Worm (Caenorhabditis elegans) whole organism, L3 larva: ENCODE data around the gene T07G12.4.

Experiments used
- R02D3.7 ChIP-seq: fragments of 150-350 bp; optimal IDR thresholded peaks from 2 replicates; lab custom pipeline; 2014; ENCODE audit warnings: missing biosample characterization, missing genetic modification characterization
- ZK546.5 ChIP-seq: sonication (generic microtip); optimal IDR thresholded peaks from 2 replicates; lab custom pipeline; 2017; ENCODE audit warnings: missing biosample characterization, missing genetic modification characterization
- aly-2 ChIP-seq: fragments of 150-350 bp; optimal IDR thresholded peaks from 2 replicates; lab custom pipeline; 2014; ENCODE audit warnings: missing biosample characterization, missing genetic modification characterization
- ama-1 ChIP-seq: fragments of 150-350 bp; optimal IDR thresholded peaks from 2 replicates; lab custom pipeline; 2018
- ceh-16 ChIP-seq: sonication (generic microtip); optimal IDR thresholded peaks from 2 replicates; lab custom pipeline; 2017; ENCODE audit warnings: missing biosample characterization, missing genetic modification characterization
- ceh-28 ChIP-seq: fragments of 150-350 bp; optimal IDR thresholded peaks from 2 replicates; lab custom pipeline; 2014; ENCODE audit warnings: missing biosample characterization, missing genetic modification reagents, missing genetic modification characterization
- ceh-82 ChIP-seq: fragments of 150-350 bp; optimal IDR thresholded peaks from 2 replicates; lab custom pipeline; 2014; ENCODE audit warnings: missing biosample characterization, missing genetic modification characterization
- ceh-9 ChIP-seq: sonication (generic microtip); optimal IDR thresholded peaks from 2 replicates; lab custom pipeline; 2018; ENCODE audit warnings: missing biosample characterization, missing genetic modification characterization
- daf-12 ChIP-seq: fragments of 150-350 bp; optimal IDR thresholded peaks from 2 replicates; lab custom pipeline; 2014; ENCODE audit warnings: missing biosample characterization, missing genetic modification reagents, missing genetic modification characterization
- egl-27 ChIP-seq: sonication (generic microtip); optimal IDR thresholded peaks from 4 replicates; lab custom pipeline; 2017; ENCODE audit warnings: missing biosample characterization, missing genetic modification reagents, missing genetic modification characterization
- egl-5 ChIP-seq: fragments of 150-350 bp; optimal IDR thresholded peaks from 2 replicates; lab custom pipeline; 2017; ENCODE audit warnings: missing biosample characterization, missing genetic modification reagents, missing genetic modification characterization, inconsistent platforms
- elt-1 ChIP-seq: fragments of 150-350 bp; optimal IDR thresholded peaks from 2 replicates; lab custom pipeline; 2014; ENCODE audit warnings: missing biosample characterization, missing genetic modification characterization
- elt-2 ChIP-seq: sonication (generic microtip); optimal IDR thresholded peaks from 2 replicates; lab custom pipeline; 2016; ENCODE audit warnings: missing genetic modification reagents, mild to moderate bottlenecking, missing genetic modification characterization, missing compliant biosample characterization
- elt-3 ChIP-seq, 3 experiments: fragments of 150-350 bp in 1 of 3; sonication (generic microtip) in 2 of 3; optimal IDR thresholded peaks; 2 replicates in 2 of 3; 4 replicates in 1 of 3; lab custom pipeline; 2014 to 2017; ENCODE audit warnings: missing biosample characterization in 3 of 3, missing genetic modification characterization in 3 of 3
- eor-1 ChIP-seq, 2 experiments: fragments of 150-350 bp; optimal IDR thresholded peaks; 2 replicates each; lab custom pipeline; 2014 to 2018; ENCODE audit warnings: missing biosample characterization in 2 of 2, missing genetic modification characterization in 2 of 2
- fkh-10 ChIP-seq: sonication (generic microtip); optimal IDR thresholded peaks from 2 replicates; lab custom pipeline; 2017; ENCODE audit warnings: missing biosample characterization, missing genetic modification reagents, missing genetic modification characterization
- fkh-2 ChIP-seq: fragments of 150-350 bp; optimal IDR thresholded peaks from 2 replicates; lab custom pipeline; 2014; ENCODE audit warnings: missing biosample characterization, missing genetic modification reagents, missing genetic modification characterization
- fos-1 ChIP-seq: fragments of 150-350 bp; optimal IDR thresholded peaks from 2 replicates; lab custom pipeline; 2014; ENCODE audit warnings: missing biosample characterization, missing genetic modification characterization
- hmg-11 ChIP-seq: sonication (generic microtip); optimal IDR thresholded peaks from 2 replicates; lab custom pipeline; 2016; ENCODE audit warnings: missing genetic modification characterization, missing compliant biosample characterization
- jun-1 ChIP-seq: fragments of 150-350 bp; optimal IDR thresholded peaks from 2 replicates; lab custom pipeline; 2014; ENCODE audit warnings: missing biosample characterization, missing genetic modification reagents, missing genetic modification characterization
- lin-15B ChIP-seq: fragments of 150-350 bp; optimal IDR thresholded peaks from 2 replicates; lab custom pipeline; 2014; ENCODE audit warnings: missing biosample characterization, missing genetic modification characterization
- lin-39 ChIP-seq: fragments of 150-350 bp; optimal IDR thresholded peaks from 2 replicates; lab custom pipeline; 2018; ENCODE audit warnings: missing biosample characterization, missing genetic modification reagents, missing genetic modification characterization
- lsy-12 ChIP-seq: sonication (generic microtip); optimal IDR thresholded peaks from 2 replicates; lab custom pipeline; 2016; ENCODE audit warnings: mild to moderate bottlenecking, missing genetic modification characterization, missing compliant biosample characterization
- mdl-1 ChIP-seq: fragments of 150-350 bp; optimal IDR thresholded peaks from 2 replicates; lab custom pipeline; 2014; ENCODE audit warnings: missing biosample characterization, missing genetic modification characterization
- mml-1 ChIP-seq: fragments of 150-350 bp; sonication (generic microtip); optimal IDR thresholded peaks from 3 replicates; lab custom pipeline; 2014; ENCODE audit warnings: missing biosample characterization, missing genetic modification characterization
- nfya-1 ChIP-seq: sonication (generic microtip); optimal IDR thresholded peaks from 2 replicates; lab custom pipeline; 2017; ENCODE audit warnings: missing genetic modification characterization, mild to moderate bottlenecking, missing compliant biosample characterization, antibody characterized with exemption, moderate library complexity; ENCODE audit not compliant: insufficient read depth
- nhr-11 ChIP-seq: fragments of 150-350 bp; optimal IDR thresholded peaks from 2 replicates; lab custom pipeline; 2014; ENCODE audit warnings: missing biosample characterization, missing genetic modification characterization
- nhr-12 ChIP-seq: fragments of 150-350 bp; optimal IDR thresholded peaks from 2 replicates; lab custom pipeline; 2014; ENCODE audit warnings: missing biosample characterization, missing genetic modification characterization
- nhr-23 ChIP-seq: fragments of 150-350 bp; optimal IDR thresholded peaks from 2 replicates; lab custom pipeline; 2014; ENCODE audit warnings: missing biosample characterization, missing genetic modification reagents, missing genetic modification characterization
- nhr-237 ChIP-seq: fragments of 150-350 bp; optimal IDR thresholded peaks from 2 replicates; lab custom pipeline; 2014; ENCODE audit warnings: missing biosample characterization, missing genetic modification characterization
- nhr-25 ChIP-seq: sonication (generic microtip); optimal IDR thresholded peaks from 2 replicates; lab custom pipeline; 2017; ENCODE audit warnings: missing biosample characterization, missing genetic modification characterization
- nhr-28 ChIP-seq: fragments of 150-350 bp; optimal IDR thresholded peaks from 2 replicates; lab custom pipeline; 2014; ENCODE audit warnings: missing biosample characterization, missing genetic modification characterization
- nhr-43 ChIP-seq: sonication (generic microtip); optimal IDR thresholded peaks from 2 replicates; lab custom pipeline; 2016; ENCODE audit warnings: mild to moderate bottlenecking, missing genetic modification characterization, missing compliant biosample characterization; ENCODE audit not compliant: poor library complexity, severe bottlenecking
- nhr-67 ChIP-seq: fragments of 150-350 bp; optimal IDR thresholded peaks from 2 replicates; lab custom pipeline; 2014; ENCODE audit warnings: missing biosample characterization, missing genetic modification characterization
- nhr-76 ChIP-seq: fragments of 150-350 bp; sonication (generic microtip); optimal IDR thresholded peaks from 5 replicates; lab custom pipeline; 2014; ENCODE audit warnings: missing biosample characterization, missing genetic modification characterization
- nhr-77 ChIP-seq: fragments of 150-350 bp; optimal IDR thresholded peaks from 2 replicates; lab custom pipeline; 2014; ENCODE audit warnings: missing biosample characterization, missing genetic modification characterization
- pha-4 ChIP-seq: fragments of 150-350 bp; optimal IDR thresholded peaks from 2 replicates; lab custom pipeline; 2014; ENCODE audit warnings: missing biosample characterization, missing genetic modification reagents, missing genetic modification characterization
- pqm-1 ChIP-seq: fragments of 150-350 bp; optimal IDR thresholded peaks from 2 replicates; lab custom pipeline; 2017; ENCODE audit warnings: missing biosample characterization, missing genetic modification characterization, inconsistent platforms
- sea-2 ChIP-seq: fragments of 150-350 bp; sonication (generic microtip); optimal IDR thresholded peaks from 4 replicates; lab custom pipeline; 2014; ENCODE audit warnings: missing biosample characterization, missing genetic modification reagents, missing genetic modification characterization
- skn-1 ChIP-seq: fragments of 150-350 bp; optimal IDR thresholded peaks from 2 replicates; lab custom pipeline; 2014; ENCODE audit warnings: missing biosample characterization, missing genetic modification characterization
- snpc-4 ChIP-seq: fragments of 150-350 bp; optimal IDR thresholded peaks from 2 replicates; lab custom pipeline; 2014; ENCODE audit warnings: missing biosample characterization, missing genetic modification characterization
- tbx-2 ChIP-seq: sonication (generic microtip); optimal IDR thresholded peaks from 2 replicates; lab custom pipeline; 2016; ENCODE audit warnings: mild to moderate bottlenecking, missing genetic modification characterization, missing compliant biosample characterization
- unc-39 ChIP-seq: sonication (generic microtip); optimal IDR thresholded peaks from 4 replicates; lab custom pipeline; 2017; ENCODE audit warnings: missing biosample characterization, missing genetic modification characterization
- unc-62 ChIP-seq: fragments of 150-350 bp; sonication (generic microtip); optimal IDR thresholded peaks from 4 replicates; lab custom pipeline; 2014; ENCODE audit warnings: missing biosample characterization, missing genetic modification reagents, missing genetic modification characterization
- zag-1 ChIP-seq: fragments of 150-350 bp; optimal IDR thresholded peaks from 2 replicates; lab custom pipeline; 2014; ENCODE audit warnings: missing biosample characterization, missing genetic modification characterization
- ztf-11 ChIP-seq: fragments of 150-350 bp; optimal IDR thresholded peaks from 2 replicates; lab custom pipeline; 2014; ENCODE audit warnings: missing biosample characterization, missing genetic modification characterization
- ztf-4 ChIP-seq: fragments of 150-350 bp; optimal IDR thresholded peaks from 2 replicates; lab custom pipeline; 2014; ENCODE audit warnings: missing biosample characterization, missing genetic modification characterization

Gene T07G12.4

ce11 chrIV:10505016-10505415 is 33.5 kb downstream of the T07G12.4 start:
- TF ChIP-seq egl-5 (tag; lab: Kevin White, UChicago) (peak; percentile 14), unc-39 (tag; lab: Kevin White, UChicago) (no peak)

ce11 chrIV:10503750-10504232 is 34.7 kb downstream of the T07G12.4 start:
- TF ChIP-seq eor-1 (tag; optimal IDR thresholded peaks at IDR 0.05; lab: Kevin White, UChicago) = no peak
- no peak for TF ChIP-seq nhr-25
- no peak for TF ChIP-seq nhr-237 (tag; lab: Kevin White, UChicago)
- no peak for TF ChIP-seq fos-1 (tag; lab: Kevin White, UChicago)
- TF ChIP-seq nhr-43 (tag; lab: Kevin White, UChicago) = no peak
- TF ChIP-seq ama-1 (lab: Kevin White, UChicago) = no peak
- TF ChIP-seq nhr-28 (tag; lab: Kevin White, UChicago) = no peak
- no peak for TF ChIP-seq pqm-1
- no peak for TF ChIP-seq daf-12 (tag; lab: Kevin White, UChicago)
- peak; percentile 84 for TF ChIP-seq pha-4 (tag; lab: Kevin White, UChicago)
- no peak for TF ChIP-seq nhr-12 (tag; lab: Kevin White, UChicago)
- TF ChIP-seq ceh-82 (tag; lab: Kevin White, UChicago) = no peak
- TF ChIP-seq unc-62 = no peak
- no peak for TF ChIP-seq zag-1 (tag; lab: Kevin White, UChicago)
- TF ChIP-seq ceh-16 (tag; lab: Kevin White, UChicago) = no peak
- TF ChIP-seq fkh-10 = peak; percentile 90
- no peak for TF ChIP-seq ceh-9 (tag; lab: Kevin White, UChicago)
- peak; percentile 41 for TF ChIP-seq elt-2 (tag; lab: Kevin White, UChicago)
- TF ChIP-seq egl-5 (tag; lab: Kevin White, UChicago) = no peak
- no peak for TF ChIP-seq fkh-2 (tag; lab: Kevin White, UChicago)
- TF ChIP-seq lsy-12 = peak; percentile 23
- TF ChIP-seq nfya-1 (tag; lab: Kevin White, UChicago) = peak; percentile 83
- TF ChIP-seq snpc-4 (tag; lab: Kevin White, UChicago) = peak; percentile 31
- TF ChIP-seq mdl-1 (tag; lab: Kevin White, UChicago) = no peak
- peak; percentile 77 for TF ChIP-seq lin-39
- TF ChIP-seq R02D3.7 (tag; lab: Kevin White, UChicago) = no peak
- TF ChIP-seq mml-1 (tag; lab: Kevin White, UChicago) = no peak
- no peak for TF ChIP-seq nhr-67 (tag; lab: Kevin White, UChicago)
- no peak for TF ChIP-seq aly-2 (tag; lab: Kevin White, UChicago)
- no peak for TF ChIP-seq nhr-11 (tag; lab: Kevin White, UChicago)
- TF ChIP-seq elt-3 (tag; optimal IDR thresholded peaks at IDR 0.05; lab: Kevin White, UChicago) = no peak
- no peak for TF ChIP-seq egl-27 (tag; lab: Kevin White, UChicago)
- no peak for TF ChIP-seq nhr-23 (tag; lab: Kevin White, UChicago)
- peak; percentile 25 for TF ChIP-seq skn-1 (tag; lab: Kevin White, UChicago)
- no peak for TF ChIP-seq ZK546.5 (tag; lab: Kevin White, UChicago)
- TF ChIP-seq ztf-11 (tag; lab: Kevin White, UChicago) = no peak
- peak; percentile 50 for TF ChIP-seq tbx-2 (tag; lab: Kevin White, UChicago)
- no peak for TF ChIP-seq elt-1 (tag; lab: Kevin White, UChicago)
- no peak for TF ChIP-seq ztf-4 (tag; lab: Kevin White, UChicago)
- peak; percentile 62 for TF ChIP-seq hmg-11 (tag; lab: Kevin White, UChicago)
- TF ChIP-seq ceh-28 (tag; lab: Kevin White, UChicago) = peak; percentile 81
- TF ChIP-seq sea-2 (GFP tag; lab: Kevin White, UChicago) = no peak
- no peak for TF ChIP-seq jun-1 (tag; lab: Kevin White, UChicago)
- TF ChIP-seq lin-15B (tag; lab: Kevin White, UChicago) = peak; percentile 34
- TF ChIP-seq unc-39 (tag; lab: Kevin White, UChicago) = no peak
- TF ChIP-seq nhr-77 (tag; lab: Kevin White, UChicago) = no peak
- no peak for TF ChIP-seq nhr-76
